Worm (Caenorhabditis elegans) whole organism, midembryonic: ENCODE results near the gene srh-24.

Experiments
- T22C8.4 ChIP-seq: fragments of 200-800 bp; sonication (Bioruptor generic); IDR thresholded peaks from 2 replicates; pipeline ENCODE4 v1.3.6; 2022; ENCODE audit warnings: missing genetic modification characterization, missing compliant biosample characterization
- cog-1 ChIP-seq: sonication (generic microtip); optimal IDR thresholded peaks from 2 replicates; lab custom pipeline; 2016; ENCODE audit warnings: missing genetic modification characterization, missing compliant biosample characterization
- ztf-23 ChIP-seq: fragments of 200-800 bp; sonication (Bioruptor generic); IDR thresholded peaks from 2 replicates; pipeline ENCODE4 v1.3.6; 2022; ENCODE audit warnings: missing genetic modification reagents, missing genetic modification characterization, missing compliant biosample characterization
- ztf-29 ChIP-seq: fragments of 200-800 bp; sonication (Bioruptor generic); IDR thresholded peaks from 2 replicates; pipeline ENCODE4 v1.3.6; 2022; ENCODE audit warnings: missing genetic modification reagents, missing genetic modification characterization, missing compliant biosample characterization

DNA sequence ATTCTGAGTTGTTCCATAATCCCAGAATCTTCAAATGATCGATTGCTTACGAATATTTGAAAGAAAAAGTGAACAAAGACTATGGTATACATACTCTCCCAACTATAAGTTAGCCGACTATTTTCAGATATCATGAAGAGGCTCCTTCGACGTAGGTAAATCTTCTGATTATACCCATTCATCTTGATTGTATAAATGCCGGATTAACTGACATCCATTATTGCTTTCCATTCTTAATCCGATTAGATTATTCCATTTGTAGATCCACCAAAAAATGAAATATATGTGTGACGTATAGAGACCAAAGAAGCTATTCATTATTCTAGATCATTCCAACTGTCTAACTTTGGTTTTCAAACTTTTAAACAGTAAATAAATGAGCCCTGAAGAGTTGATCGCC, 32.7 kb upstream of the srh-24 start:
- no peak for TF ChIP-seq T22C8.4 (GFP tag; lab: Robert Waterston, UW)
- TF ChIP-seq cog-1, result no peak
- TF ChIP-seq ztf-29 (GFP tag; lab: Robert Waterston, UW), result no peak
- no peak for TF ChIP-seq ztf-23 (GFP tag; lab: Robert Waterston, UW)
